Fruit fly (Drosophila melanogaster): Measurements from ENCODE around the gene polo.

dm6 chr3L:20353726-20354332 is 44.4 kb downstream of the polo start:
- TF ChIP-seq dsf (GFP tag; optimal IDR thresholded peaks at IDR 0.05; ENCODE audit: borderline replicate concordance): no peak
- no peak for TF ChIP-seq br (GFP tag; optimal IDR thresholded peaks at IDR 0.05)
- TF ChIP-seq usp (GFP tag; optimal IDR thresholded peaks at IDR 0.05): no peak
- TF ChIP-seq brk (GFP tag; optimal IDR thresholded peaks at IDR 0.05): no peak
- no peak for TF ChIP-seq CG9705 (GFP tag; optimal IDR thresholded peaks at IDR 0.05)
- no peak for TF ChIP-seq HLH106 (tag; optimal IDR thresholded peaks at IDR 0.05)
- TF ChIP-seq CrebA (GFP tag; optimal IDR thresholded peaks at IDR 0.05; ENCODE audit: borderline replicate concordance): no peak
- peak; percentile 42 for TF ChIP-seq h (GFP tag; optimal IDR thresholded peaks at IDR 0.05)
- no peak for TF ChIP-seq Abd-B (GFP tag; optimal IDR thresholded peaks at IDR 0.05)
- TF ChIP-seq tai (GFP tag; optimal IDR thresholded peaks at IDR 0.05): no peak
- no peak for TF ChIP-seq GATAd (GFP tag; optimal IDR thresholded peaks at IDR 0.05)
- no peak for TF ChIP-seq dmrt93B (GFP tag; optimal IDR thresholded peaks at IDR 0.05)
- no peak for TF ChIP-seq Vsx2 (GFP tag; optimal IDR thresholded peaks at IDR 0.05; ENCODE audit: partially characterized antibody)

All from whole organism, wandering third instar larva.